Worm (Caenorhabditis elegans) whole organism, L1 larva: Measurements from ENCODE around the gene jmjd-3.3.

Experiments used
- C04F5.9 ChIP-seq: sonication (generic microtip); optimal IDR thresholded peaks from 2 replicates; lab custom pipeline; 2016; ENCODE audit warnings: missing genetic modification characterization, missing compliant biosample characterization
- C16A3.4 ChIP-seq: fragments of 150-350 bp; optimal IDR thresholded peaks from 2 replicates; lab custom pipeline; 2014; ENCODE audit warnings: missing biosample characterization, missing genetic modification characterization
- F16B12.6 ChIP-seq: fragments of 150-350 bp; optimal IDR thresholded peaks from 2 replicates; lab custom pipeline; 2014; ENCODE audit warnings: missing biosample characterization, missing genetic modification characterization
- aha-1 ChIP-seq: fragments of 150-350 bp; optimal IDR thresholded peaks from 2 replicates; lab custom pipeline; 2014; ENCODE audit warnings: missing biosample characterization, missing genetic modification characterization
- alr-1 ChIP-seq: fragments of 200-800 bp; sonication (Bioruptor generic); optimal IDR thresholded peaks from 2 replicates; lab custom pipeline; 2018; ENCODE audit warnings: borderline replicate concordance, mild to moderate bottlenecking, missing genetic modification characterization, missing compliant biosample characterization
- aly-2 ChIP-seq: fragments of 150-350 bp; optimal IDR thresholded peaks from 2 replicates; lab custom pipeline; 2014; ENCODE audit warnings: missing biosample characterization, missing genetic modification characterization
- blmp-1 ChIP-seq: fragments of 150-350 bp; optimal IDR thresholded peaks from 2 replicates; lab custom pipeline; 2014; ENCODE audit warnings: missing biosample characterization, missing genetic modification characterization
- ceh-63 ChIP-seq: fragments of 200-800 bp; sonication (Bioruptor generic); optimal IDR thresholded peaks from 2 replicates; lab custom pipeline; 2018; ENCODE audit warnings: mild to moderate bottlenecking, missing genetic modification characterization, missing compliant biosample characterization
- ceh-8 ChIP-seq: fragments of 200-800 bp; sonication (Bioruptor generic); optimal IDR thresholded peaks from 2 replicates; lab custom pipeline; 2018; ENCODE audit warnings: mild to moderate bottlenecking, missing genetic modification characterization, moderate library complexity, missing compliant biosample characterization
- ceh-90 ChIP-seq: sonication (generic microtip); optimal IDR thresholded peaks from 2 replicates; lab custom pipeline; 2016; ENCODE audit warnings: missing genetic modification characterization, missing compliant biosample characterization
- ces-1 ChIP-seq: fragments of 150-350 bp; optimal IDR thresholded peaks from 2 replicates; lab custom pipeline; 2014; ENCODE audit warnings: missing biosample characterization, missing genetic modification reagents, missing genetic modification characterization
- dpl-1 ChIP-seq, 3 experiments: fragments of 150-350 bp in 2 of 3; sonication (generic microtip) in 1 of 3; optimal IDR thresholded peaks; 2 replicates each; lab custom pipeline; 2014 to 2017; ENCODE audit warnings: missing biosample characterization in 3 of 3, missing genetic modification characterization in 3 of 3, missing genetic modification reagents in 3 of 3
- dsc-1 ChIP-seq: sonication (generic microtip); optimal IDR thresholded peaks from 2 replicates; lab custom pipeline; 2016; ENCODE audit warnings: mild to moderate bottlenecking, missing genetic modification characterization, missing compliant biosample characterization
- egl-13 ChIP-seq: sonication (generic microtip); optimal IDR thresholded peaks from 2 replicates; lab custom pipeline; 2016; ENCODE audit warnings: missing genotype, missing genetic modification reagents, missing genetic modification characterization, missing compliant biosample characterization
- egl-27 ChIP-seq, 2 experiments: fragments of 150-350 bp in 1 of 2; sonication (generic microtip); optimal IDR thresholded peaks; 3 replicates each; lab custom pipeline; 2017 to 2018; ENCODE audit warnings: missing biosample characterization in 2 of 2, missing genetic modification characterization in 2 of 2, missing genetic modification reagents in 2 of 2
- elt-3 ChIP-seq, 6 experiments: fragments of 150-350 bp in 1 of 6; sonication (generic microtip); optimal IDR thresholded peaks; 2 replicates each; lab custom pipeline; 2017 to 2018; ENCODE audit warnings: missing biosample characterization in 6 of 6, missing genetic modification characterization in 6 of 6, inconsistent platforms in 1 of 6
- fkh-10 ChIP-seq: sonication (generic microtip); optimal IDR thresholded peaks from 2 replicates; lab custom pipeline; 2017; ENCODE audit warnings: missing biosample characterization, missing genetic modification reagents, missing genetic modification characterization
- fkh-4 ChIP-seq: sonication (generic microtip); optimal IDR thresholded peaks from 2 replicates; lab custom pipeline; 2016; ENCODE audit warnings: missing compliant biosample characterization, missing genetic modification characterization, borderline replicate concordance
- fos-1 ChIP-seq: fragments of 150-350 bp; optimal IDR thresholded peaks from 2 replicates; lab custom pipeline; 2014; ENCODE audit warnings: missing biosample characterization, missing genetic modification characterization
- grh-1 ChIP-seq: fragments of 200-800 bp; sonication (Bioruptor generic); IDR thresholded peaks from 2 replicates; pipeline ENCODE4 v1.3.6; 2022; ENCODE audit warnings: missing genetic modification reagents, missing genetic modification characterization, missing compliant biosample characterization
- hlh-17 ChIP-seq: fragments of 200-800 bp; sonication (Bioruptor generic); optimal IDR thresholded peaks from 2 replicates; lab custom pipeline; 2018; ENCODE audit warnings: missing genetic modification characterization, mild to moderate bottlenecking, missing compliant biosample characterization, moderate library complexity, borderline replicate concordance
- hlh-4 ChIP-seq: sonication (generic microtip); optimal IDR thresholded peaks from 2 replicates; lab custom pipeline; 2016; ENCODE audit warnings: mild to moderate bottlenecking, missing genetic modification characterization, missing compliant biosample characterization
- hpl-2 ChIP-seq: fragments of 150-350 bp; optimal IDR thresholded peaks from 2 replicates; lab custom pipeline; 2014; ENCODE audit warnings: missing biosample characterization, missing genetic modification reagents, missing genetic modification characterization
- isw-1 ChIP-seq: fragments of 200-800 bp; sonication (Bioruptor generic); IDR thresholded peaks from 2 replicates; pipeline ENCODE4 v1.3.6; 2022; ENCODE audit warnings: missing genetic modification characterization, missing compliant biosample characterization
- jun-1 ChIP-seq: fragments of 150-350 bp; optimal IDR thresholded peaks from 2 replicates; lab custom pipeline; 2014; ENCODE audit warnings: missing biosample characterization, missing genetic modification reagents, missing genetic modification characterization
- lin-15B ChIP-seq: fragments of 150-350 bp; sonication (generic microtip); optimal IDR thresholded peaks from 3 replicates; lab custom pipeline; 2014; ENCODE audit warnings: missing biosample characterization, missing genetic modification characterization
- lin-35 ChIP-seq, 2 experiments: fragments of 150-350 bp; optimal IDR thresholded peaks; 2 replicates each; lab custom pipeline; 2014; ENCODE audit warnings: missing biosample characterization in 2 of 2, missing genetic modification characterization in 2 of 2, missing genetic modification reagents in 2 of 2
- lir-3 ChIP-seq: sonication (generic microtip); optimal IDR thresholded peaks from 2 replicates; lab custom pipeline; 2016; ENCODE audit warnings: mild to moderate bottlenecking, missing genetic modification characterization, moderate library complexity, missing compliant biosample characterization; ENCODE audit not compliant: poor library complexity
- mab-9 ChIP-seq: fragments of 200-800 bp; sonication (Bioruptor generic); IDR thresholded peaks from 2 replicates; pipeline ENCODE4 v1.3.6; 2022; ENCODE audit warnings: missing genetic modification reagents, missing genetic modification characterization, missing compliant biosample characterization
- mdl-1 ChIP-seq, 2 experiments: fragments of 150-350 bp; optimal IDR thresholded peaks; 2 replicates each; lab custom pipeline; 2014 to 2017; ENCODE audit warnings: missing biosample characterization in 2 of 2, missing genetic modification characterization in 2 of 2, inconsistent platforms in 1 of 2
- mef-2 ChIP-seq: fragments of 150-350 bp; optimal IDR thresholded peaks from 2 replicates; lab custom pipeline; 2014; ENCODE audit warnings: missing biosample characterization, missing genetic modification characterization
- nhr-11 ChIP-seq: fragments of 150-350 bp; optimal IDR thresholded peaks from 2 replicates; lab custom pipeline; 2014; ENCODE audit warnings: missing biosample characterization, missing genetic modification characterization
- nhr-19 ChIP-seq: fragments of 200-800 bp; sonication (Bioruptor generic); conservative IDR thresholded peaks from 2 replicates; pipeline ENCODE4 v1.3.6; 2022; ENCODE audit warnings: missing genetic modification characterization, missing compliant biosample characterization
- nhr-20 ChIP-seq: sonication (generic microtip); optimal IDR thresholded peaks from 2 replicates; lab custom pipeline; 2016; ENCODE audit warnings: mild to moderate bottlenecking, missing genetic modification characterization, missing compliant biosample characterization
- nhr-237 ChIP-seq: fragments of 150-350 bp; optimal IDR thresholded peaks from 2 replicates; lab custom pipeline; 2014; ENCODE audit warnings: missing biosample characterization, missing genetic modification characterization
- nhr-28 ChIP-seq: fragments of 150-350 bp; optimal IDR thresholded peaks from 2 replicates; lab custom pipeline; 2014; ENCODE audit warnings: missing biosample characterization, missing genetic modification characterization
- nhr-76 ChIP-seq: sonication (generic microtip); optimal IDR thresholded peaks from 2 replicates; lab custom pipeline; 2017; ENCODE audit warnings: missing biosample characterization, missing genetic modification characterization
- nhr-77 ChIP-seq: fragments of 150-350 bp; optimal IDR thresholded peaks from 2 replicates; lab custom pipeline; 2014; ENCODE audit warnings: missing biosample characterization, missing genetic modification characterization
- nhr-85 ChIP-seq: sonication (generic microtip); peaks from one replicate; lab custom pipeline; 2016; ENCODE audit warnings: missing genetic modification characterization, inconsistent platforms, missing compliant biosample characterization
- nhr-90 ChIP-seq: sonication (generic microtip); optimal IDR thresholded peaks from 2 replicates; lab custom pipeline; 2016; ENCODE audit warnings: mild to moderate bottlenecking, missing genetic modification characterization, missing compliant biosample characterization; ENCODE audit not compliant: poor library complexity
- pqm-1 ChIP-seq: sonication (generic microtip); optimal IDR thresholded peaks from 3 replicates; lab custom pipeline; 2017; ENCODE audit warnings: missing biosample characterization, missing genetic modification characterization
- skn-1 ChIP-seq: fragments of 150-350 bp; optimal IDR thresholded peaks from 2 replicates; lab custom pipeline; 2014; ENCODE audit warnings: missing biosample characterization, missing genetic modification characterization
- snpc-4 ChIP-seq: fragments of 150-350 bp; optimal IDR thresholded peaks from 2 replicates; lab custom pipeline; 2014; ENCODE audit warnings: missing biosample characterization, missing genetic modification characterization
- sox-4 ChIP-seq: sonication (generic microtip); optimal IDR thresholded peaks from 2 replicates; lab custom pipeline; 2016; ENCODE audit warnings: missing genetic modification characterization, missing compliant biosample characterization
- sptf-1 ChIP-seq: fragments of 150-350 bp; optimal IDR thresholded peaks from 2 replicates; lab custom pipeline; 2014; ENCODE audit warnings: missing biosample characterization, missing genetic modification characterization
- sup-37 ChIP-seq: fragments of 200-800 bp; sonication (Bioruptor generic); optimal IDR thresholded peaks from 2 replicates; lab custom pipeline; 2018; ENCODE audit warnings: mild to moderate bottlenecking, missing genetic modification characterization, missing compliant biosample characterization
- unc-30 ChIP-seq: sonication (generic microtip); optimal IDR thresholded peaks from 2 replicates; lab custom pipeline; 2017; ENCODE audit warnings: missing biosample characterization, missing genetic modification characterization
- unc-62 ChIP-seq: fragments of 150-350 bp; optimal IDR thresholded peaks from 2 replicates; lab custom pipeline; 2014; ENCODE audit warnings: missing biosample characterization, missing genetic modification reagents, missing genetic modification characterization
- unc-86 ChIP-seq: sonication (generic microtip); optimal IDR thresholded peaks from 2 replicates; lab custom pipeline; 2016; ENCODE audit warnings: missing genetic modification characterization, missing compliant biosample characterization
- vab-15 ChIP-seq: sonication (generic microtip); optimal IDR thresholded peaks from 2 replicates; lab custom pipeline; 2017; ENCODE audit warnings: missing genotype, mild to moderate bottlenecking, missing genetic modification characterization, missing compliant biosample characterization
- zag-1 ChIP-seq: fragments of 150-350 bp; optimal IDR thresholded peaks from 2 replicates; lab custom pipeline; 2014; ENCODE audit warnings: missing biosample characterization, missing genetic modification characterization
- ztf-11 ChIP-seq, 2 experiments: sonication (generic microtip); optimal IDR thresholded peaks; 2 replicates each; lab custom pipeline; 2016 to 2017; ENCODE audit warnings: missing genetic modification characterization in 2 of 2, missing biosample characterization in 1 of 2, missing compliant biosample characterization in 1 of 2
- ztf-4 ChIP-seq: fragments of 150-350 bp; optimal IDR thresholded peaks from 2 replicates; lab custom pipeline; 2014; ENCODE audit warnings: missing biosample characterization, missing genetic modification characterization

jmjd-3.3 gene

ce11 chrX:13396550-13397023 lies 39.6 kb upstream of the jmjd-3.3 start, which contains the start of gene F02C12.3:
Gene F02C12.3 (plus strand): TSS chrX:13396973.
- TF ChIP-seq fos-1 (tag; lab: Kevin White, UChicago) (peak; percentile 83), C04F5.9 (peak; percentile 56), lin-35 (GFP tag; optimal IDR thresholded peaks at IDR 0.05; lab: Kevin White, UChicago) (peak; percentile 75 to 86), lir-3 (tag; lab: Kevin White, UChicago) (peak; percentile 80), isw-1 (peak; percentile 89), egl-13 (tag; lab: Kevin White, UChicago) (peak; percentile 88), sox-4 (tag; lab: Kevin White, UChicago) (peak; percentile 73), unc-86 (tag; lab: Kevin White, UChicago) (peak; percentile 89), fkh-10 (GFP tag; lab: Kevin White, UChicago) (no peak), hlh-4 (tag; lab: Kevin White, UChicago) (no peak), nhr-76 (no peak), ces-1 (GFP tag; lab: Kevin White, UChicago) (no peak), snpc-4 (tag; lab: Kevin White, UChicago) (peak; percentile 73), alr-1 (tag; lab: Kevin White, UChicago) (no peak), blmp-1 (tag; lab: Kevin White, UChicago) (peak; percentile 72), egl-27 (tag; optimal IDR thresholded peaks at IDR 0.05; lab: Kevin White, UChicago) (peak in 1 of 2 experiments; percentile 42), nhr-19 (GFP tag; lab: Robert Waterston, UW) (peak; percentile 96), skn-1 (tag; lab: Kevin White, UChicago) (peak; percentile 89), jun-1 (tag; lab: Kevin White, UChicago) (peak; percentile 91), nhr-237 (tag; lab: Kevin White, UChicago) (peak; percentile 66), hpl-2 (GFP tag; lab: Kevin White, UChicago) (peak; percentile 85), pqm-1 (tag; lab: Kevin White, UChicago) (no peak), mef-2 (tag; lab: Kevin White, UChicago) (peak; percentile 81), ztf-11 (tag; optimal IDR thresholded peaks at IDR 0.05; lab: Kevin White, UChicago) (peak in 1 of 2 experiments; percentile 75), F16B12.6 (tag; lab: Kevin White, UChicago) (peak; percentile 35), hlh-17 (GFP tag; lab: Kevin White, UChicago) (no peak), nhr-85 (tag; lab: Kevin White, UChicago) (peak; percentile 97), nhr-28 (no peak), nhr-20 (tag; lab: Kevin White, UChicago) (peak; percentile 98), aha-1 (tag; lab: Kevin White, UChicago) (no peak), lin-15B (tag; lab: Kevin White, UChicago) (peak; percentile 82), aly-2 (tag; lab: Kevin White, UChicago) (peak; percentile 68), ceh-8 (peak; percentile 22), ceh-63 (GFP tag; lab: Kevin White, UChicago) (no peak), zag-1 (no peak), dpl-1 (GFP tag; optimal IDR thresholded peaks at IDR 0.05; lab: Kevin White, UChicago) (peak; percentile 59 to 68 (median 66)), sptf-1 (no peak), nhr-90 (tag; lab: Kevin White, UChicago) (peak; percentile 95), nhr-11 (tag; lab: Kevin White, UChicago) (peak; percentile 73), dsc-1 (tag; lab: Kevin White, UChicago) (peak; percentile 95), fkh-4 (tag; lab: Kevin White, UChicago) (peak; percentile 3), mab-9 (GFP tag; lab: Robert Waterston, UW) (peak; percentile 73), grh-1 (GFP tag; lab: Robert Waterston, UW) (peak; percentile 98), ztf-4 (tag; lab: Kevin White, UChicago) (peak; percentile 60), unc-62 (GFP tag; lab: Kevin White, UChicago) (no peak), nhr-77 (tag; lab: Kevin White, UChicago) (peak; percentile 21), vab-15 (tag; lab: Kevin White, UChicago) (no peak), ceh-90 (tag; lab: Kevin White, UChicago) (peak; percentile 26), unc-30 (tag; lab: Kevin White, UChicago) (no peak), sup-37 (GFP tag; lab: Kevin White, UChicago) (peak; percentile 56), elt-3 (tag; optimal IDR thresholded peaks at IDR 0.05; lab: Kevin White, UChicago) (peak in 3 of 6 experiments; percentile 17 to 89 (median 81)), mdl-1 (tag; optimal IDR thresholded peaks at IDR 0.05; lab: Kevin White, UChicago) (peak in 1 of 2 experiments; percentile 82), C16A3.4 (tag; lab: Kevin White, UChicago) (peak; percentile 79)
